Worm (Caenorhabditis elegans): ENCODE results near the gene rict-1.

rict-1 gene

ce11 chrII:13073742-13074141 is 42.9 kb downstream of the rict-1 start:
- TF ChIP-seq T23F11.4 (GFP tag; optimal IDR thresholded peaks at IDR 0.05) (no peak), che-1 (tag; optimal IDR thresholded peaks at IDR 0.05) (no peak), ceh-48 (tag; optimal IDR thresholded peaks at IDR 0.05) (no peak), ceh-14 (tag; optimal IDR thresholded peaks at IDR 0.05) (no peak), sdc-2 (tag; optimal IDR thresholded peaks at IDR 0.05) (no peak), fax-1 (tag; optimal IDR thresholded peaks at IDR 0.05) (no peak), pax-1 (tag; optimal IDR thresholded peaks at IDR 0.05) (no peak), ztf-16 (tag; optimal IDR thresholded peaks at IDR 0.05) (no peak), K09A11.1 (tag; optimal IDR thresholded peaks at IDR 0.05; ENCODE audit: insufficient read depth) (no peak), pros-1 (tag; optimal IDR thresholded peaks at IDR 0.05) (no peak), K02D7.2 (tag; optimal IDR thresholded peaks at IDR 0.05) (no peak), dmd-4 (tag; optimal IDR thresholded peaks at IDR 0.05; ENCODE audit: borderline replicate concordance) (no peak)

DNA sequence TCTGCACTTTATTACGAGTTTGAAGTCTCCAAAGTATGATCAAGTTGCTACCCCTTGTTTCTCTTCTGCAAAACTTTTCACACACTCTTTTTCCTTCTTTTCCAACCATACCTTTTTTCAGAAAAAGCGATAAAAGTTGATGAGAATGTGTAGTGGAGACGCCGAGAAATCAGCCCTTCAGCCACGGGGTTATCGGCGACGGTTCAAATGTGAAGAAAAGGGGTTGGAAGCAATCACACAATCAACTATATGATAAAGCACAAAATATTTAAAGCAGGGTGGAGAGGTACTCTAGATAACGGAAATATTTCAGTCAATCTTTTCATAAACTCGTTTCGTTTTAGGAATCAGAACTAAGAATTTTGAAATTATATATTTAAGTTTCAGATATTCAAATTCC is 43.5 kb downstream of the rict-1 start, which contains the start of gene F42G4.5:
F42G4.5 (plus strand) TSS at position 379 of the 400 bp plus-strand sequence.
- TF ChIP-seq ref-2 (tag; optimal IDR thresholded peaks at IDR 0.05) (no peak), dve-1 (tag; optimal IDR thresholded peaks at IDR 0.05) (no peak), unc-3 (GFP tag; conservative IDR thresholded peaks at IDR 0.05) (no peak), unc-3 (tag; optimal IDR thresholded peaks at IDR 0.05) (no peak)

ce11 chrII:13066777-13067290 is 49.8 kb downstream of the rict-1 start:
- TF ChIP-seq ceh-18 (tag; optimal IDR thresholded peaks at IDR 0.05) (peak; percentile 47), gmeb-2 (tag; optimal IDR thresholded peaks at IDR 0.05) (no peak), ceh-31 (tag; optimal IDR thresholded peaks at IDR 0.05) (peak; percentile 5), unc-55 (GFP tag; optimal IDR thresholded peaks at IDR 0.05) (no peak)

DNA sequence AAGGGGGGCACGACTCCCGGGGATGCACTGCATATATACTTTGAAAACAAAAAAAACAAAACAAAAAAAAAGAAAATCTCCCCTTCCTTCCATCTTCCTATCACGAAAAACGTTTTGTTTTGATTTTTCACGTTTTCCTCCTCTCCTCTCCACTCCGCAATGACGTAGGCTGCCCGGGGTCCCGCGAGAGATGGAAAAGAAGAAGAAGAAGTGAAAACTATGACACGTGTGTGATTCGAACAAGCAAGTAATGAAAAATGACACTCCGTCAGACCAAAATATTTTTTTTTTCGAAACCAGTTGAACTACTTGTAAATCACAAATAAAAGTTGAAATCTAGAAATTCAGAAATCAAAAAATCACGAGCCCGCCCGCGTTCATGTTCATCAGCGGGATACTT is 51.4 kb downstream of the rict-1 start:
- no peak for TF ChIP-seq nhr-11 (tag; optimal IDR thresholded peaks at IDR 0.05)
- TF ChIP-seq ceh-18 (tag; optimal IDR thresholded peaks at IDR 0.05): peak; percentile 21
- no peak for TF ChIP-seq dve-1 (tag; optimal IDR thresholded peaks at IDR 0.05)
- peak; percentile 37 for TF ChIP-seq unc-55 (GFP tag; optimal IDR thresholded peaks at IDR 0.05)
- TF ChIP-seq elt-4 (tag; optimal IDR thresholded peaks at IDR 0.05): no peak

DNA sequence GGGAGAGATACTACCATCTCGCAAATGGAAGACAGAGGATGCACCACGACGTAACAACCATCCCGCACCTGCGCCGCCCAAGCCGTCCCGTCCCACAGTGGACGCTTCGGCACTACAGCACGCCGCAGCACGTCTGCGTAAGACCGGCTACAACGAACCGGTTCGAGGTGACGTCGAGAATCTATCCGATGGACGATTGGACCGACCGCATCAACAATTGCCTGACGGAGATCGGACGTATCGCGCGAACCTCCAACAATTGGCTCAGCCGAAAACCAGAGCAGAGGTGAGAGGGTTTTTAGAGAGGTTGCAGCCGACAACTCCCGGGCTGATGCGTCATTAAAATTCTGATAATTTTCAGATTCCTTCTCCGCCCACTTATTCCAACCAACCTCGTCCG is 57.4 kb downstream of the rict-1 start:
- TF ChIP-seq pat-9 (tag; optimal IDR thresholded peaks at IDR 0.05): no peak
- TF ChIP-seq ceh-24 (tag; optimal IDR thresholded peaks at IDR 0.05): no peak
- no peak for TF ChIP-seq ceh-14 (tag; optimal IDR thresholded peaks at IDR 0.05)
- no peak for TF ChIP-seq mec-3 (tag; optimal IDR thresholded peaks at IDR 0.05; ENCODE audit: borderline replicate concordance)
- no peak for TF ChIP-seq unc-55 (GFP tag; optimal IDR thresholded peaks at IDR 0.05)
- TF ChIP-seq nhr-232 (tag; optimal IDR thresholded peaks at IDR 0.05): no peak
- TF ChIP-seq elt-2 (tag; optimal IDR thresholded peaks at IDR 0.05): no peak
- TF ChIP-seq T23F11.4 (GFP tag; optimal IDR thresholded peaks at IDR 0.05): no peak
- TF ChIP-seq ceh-34 (tag; optimal IDR thresholded peaks at IDR 0.05): no peak
- no peak for TF ChIP-seq ahr-1 (tag; optimal IDR thresholded peaks at IDR 0.05)
- TF ChIP-seq ceh-30 (tag; optimal IDR thresholded peaks at IDR 0.05): no peak
- no peak for TF ChIP-seq ceh-2 (tag; optimal IDR thresholded peaks at IDR 0.05)
- TF ChIP-seq lin-11 (tag; optimal IDR thresholded peaks at IDR 0.05): no peak
- no peak for TF ChIP-seq ceh-45 (GFP tag; IDR thresholded peaks at IDR 0.05)
- TF ChIP-seq K09A11.1 (tag; optimal IDR thresholded peaks at IDR 0.05; ENCODE audit: insufficient read depth): no peak
- TF ChIP-seq ref-2 (tag; optimal IDR thresholded peaks at IDR 0.05): no peak

- TF ChIP-seq pat-9 (tag; optimal IDR thresholded peaks at IDR 0.05) (peak; percentile 31), ceh-19 (GFP tag; optimal IDR thresholded peaks at IDR 0.05) (peak; percentile 24), elt-4 (tag; optimal IDR thresholded peaks at IDR 0.05) (no peak), pax-1 (tag; optimal IDR thresholded peaks at IDR 0.05) (no peak)
These were observed 60.0 kb downstream of the rict-1 start, which contains the start of gene zyx-1 for ce11 chrII:13056580-13056979. zyx-1 (plus strand) TSS chrII:13056910.

All from whole organism, late embryonic.